Worm (Caenorhabditis elegans) whole organism, early embryonic: Measurements from ENCODE around the gene C25G4.8.
A peak's percentile ranks its signal among the peaks of the same experiment; 100 is the strongest.

Experiments
- B0310.2 ChIP-seq: sonication (generic microtip); optimal IDR thresholded peaks from 2 replicates; lab custom pipeline; 2016; ENCODE audit warnings: mild to moderate bottlenecking, missing genetic modification characterization, missing compliant biosample characterization
- F13C5.2 ChIP-seq: sonication (generic microtip); optimal IDR thresholded peaks from 2 replicates; lab custom pipeline; 2017; ENCODE audit warnings: mild to moderate bottlenecking, missing genetic modification characterization, inconsistent platforms, missing compliant biosample characterization
- aly-1 ChIP-seq: sonication (generic microtip); optimal IDR thresholded peaks from 2 replicates; lab custom pipeline; 2016; ENCODE audit warnings: missing genetic modification characterization, missing compliant biosample characterization
- ama-1 ChIP-seq: fragments of 150-350 bp; optimal IDR thresholded peaks from 2 replicates; lab custom pipeline; 2014
- ceh-13 ChIP-seq: fragments of 200-800 bp; sonication (Bioruptor generic); optimal IDR thresholded peaks from 2 replicates; lab custom pipeline; 2018; ENCODE audit warnings: mild to moderate bottlenecking, missing genetic modification characterization, missing compliant biosample characterization
- ceh-36 ChIP-seq: sonication (generic microtip); optimal IDR thresholded peaks from 2 replicates; lab custom pipeline; 2016; ENCODE audit warnings: missing genetic modification characterization, inconsistent platforms, missing compliant biosample characterization
- ets-7 ChIP-seq: sonication (generic microtip); optimal IDR thresholded peaks from 2 replicates; lab custom pipeline; 2016; ENCODE audit warnings: missing genotype, missing genetic modification characterization, missing compliant biosample characterization
- flt-1 ChIP-seq: fragments of 200-800 bp; sonication (Bioruptor generic); IDR thresholded peaks from 2 replicates; pipeline ENCODE4 v1.3.6; 2022; ENCODE audit warnings: missing genetic modification characterization, missing compliant biosample characterization
- hmbx-1 ChIP-seq: sonication (generic microtip); optimal IDR thresholded peaks from 2 replicates; lab custom pipeline; 2016; ENCODE audit warnings: mild to moderate bottlenecking, missing genetic modification characterization, missing compliant biosample characterization
- hmg-4 ChIP-seq: fragments of 200-800 bp; sonication (Bioruptor generic); optimal IDR thresholded peaks from 2 replicates; lab custom pipeline; 2018; ENCODE audit warnings: mild to moderate bottlenecking, missing genetic modification characterization, missing compliant biosample characterization
- hnd-1 ChIP-seq: sonication (generic microtip); optimal IDR thresholded peaks from 2 replicates; lab custom pipeline; 2016; ENCODE audit warnings: missing genetic modification characterization, missing compliant biosample characterization
- pes-1 ChIP-seq: fragments of 200-800 bp; sonication (Bioruptor generic); IDR thresholded peaks from 2 replicates; pipeline ENCODE4 v1.3.6; 2022; ENCODE audit warnings: missing genetic modification reagents, missing genetic modification characterization, missing compliant biosample characterization
- scrt-1 ChIP-seq: fragments of 200-800 bp; sonication (Bioruptor generic); IDR thresholded peaks from 2 replicates; pipeline ENCODE4 v1.3.6; 2022; ENCODE audit warnings: missing genetic modification characterization, missing compliant biosample characterization
- sea-1 ChIP-seq: fragments of 200-800 bp; sonication (Bioruptor generic); conservative IDR thresholded peaks from 2 replicates; pipeline ENCODE4 v1.3.6; 2022; ENCODE audit warnings: missing genetic modification characterization, missing compliant biosample characterization
- tbx-11 ChIP-seq: fragments of 200-800 bp; sonication (Bioruptor generic); IDR thresholded peaks from 2 replicates; pipeline ENCODE4 v1.3.6; 2022; ENCODE audit warnings: missing genetic modification characterization, missing compliant biosample characterization
- tbx-37 ChIP-seq: fragments of 200-800 bp; sonication (Bioruptor generic); conservative IDR thresholded peaks from 2 replicates; pipeline ENCODE4 v1.3.6; 2022; ENCODE audit warnings: missing genetic modification reagents, missing genetic modification characterization, missing compliant biosample characterization
- tra-4 ChIP-seq: sonication (generic microtip); optimal IDR thresholded peaks from 2 replicates; lab custom pipeline; 2017; ENCODE audit warnings: missing genetic modification characterization, missing compliant biosample characterization

The C25G4.8 gene

ce11 chrIV:12416629-12417404 lies 46.5 kb downstream of the C25G4.8 start:
- no peak for TF ChIP-seq ceh-13
- 0 out of 2 replicates have a peak, but pooled peaks have one; percentile 35 for TF ChIP-seq scrt-1
- peak; percentile 58; the same call in 1 of the 2 replicates for TF ChIP-seq pes-1 (GFP tag; lab: Robert Waterston, UW)
- peak; percentile 60; the same call in 1 of the 2 replicates for TF ChIP-seq sea-1 (GFP tag; lab: Robert Waterston, UW)
- peak; percentile 46; the same call in 1 of the 2 replicates for TF ChIP-seq flt-1 (GFP tag; lab: Robert Waterston, UW)
- 0 out of 2 replicates have a peak, but pooled peaks have one; percentile 45 for TF ChIP-seq tbx-11 (GFP tag; lab: Robert Waterston, UW)
- TF ChIP-seq hmg-4 (GFP tag; lab: Kevin White, UChicago), result peak; percentile 31
- TF ChIP-seq ceh-36 (tag; lab: Kevin White, UChicago), result peak; percentile 29
- TF ChIP-seq B0310.2 (tag; lab: Kevin White, UChicago), result no peak
- TF ChIP-seq tbx-37 (GFP tag; lab: Robert Waterston, UW), result peak; percentile 57
- TF ChIP-seq ama-1 (lab: Kevin White, UChicago), result no peak
- TF ChIP-seq F13C5.2, result no peak

- TF ChIP-seq flt-1 (GFP tag; lab: Robert Waterston, UW) (no peak), hmbx-1 (tag; lab: Kevin White, UChicago) (no peak), pes-1 (GFP tag; lab: Robert Waterston, UW) (no peak), ets-7 (tag; lab: Kevin White, UChicago) (no peak), F13C5.2 (no peak), hmg-4 (GFP tag; lab: Kevin White, UChicago) (no peak), hnd-1 (tag; lab: Kevin White, UChicago) (no peak), ama-1 (lab: Kevin White, UChicago) (no peak), ceh-36 (tag; lab: Kevin White, UChicago) (no peak), aly-1 (tag; lab: Kevin White, UChicago) (no peak), B0310.2 (tag; lab: Kevin White, UChicago) (no peak), tra-4 (tag; lab: Kevin White, UChicago) (no peak), sea-1 (GFP tag; lab: Robert Waterston, UW) (no peak), scrt-1 (no peak)
Observed at ce11 chrIV:12414601-12415000, 48.7 kb downstream of the C25G4.8 start.

DNA sequence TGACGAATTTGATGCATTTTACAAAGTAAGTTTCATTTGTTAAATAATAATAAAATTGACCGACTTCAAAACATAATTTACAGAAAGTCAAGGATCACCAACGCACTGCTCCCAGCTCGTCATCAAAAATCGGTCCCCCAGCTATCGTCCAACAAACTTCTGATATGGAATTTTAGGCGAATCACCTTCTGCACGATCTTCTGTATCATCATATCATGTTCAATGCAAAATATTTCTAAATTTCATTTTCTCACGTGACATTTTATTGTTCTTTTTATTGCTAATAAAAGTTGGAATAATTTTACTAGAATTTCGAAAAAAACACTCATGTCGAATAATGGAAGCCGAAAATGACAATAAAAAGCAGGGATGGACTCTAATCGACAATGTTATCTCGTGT lies 53.1 kb downstream of the C25G4.8 start, which contains the start of gene acl-13:
TSS of gene acl-13 (plus strand) at position 301 of the 400 bp plus-strand sequence.
- no peak for TF ChIP-seq pes-1 (GFP tag; lab: Robert Waterston, UW)
- TF ChIP-seq hmbx-1 (tag; lab: Kevin White, UChicago), result no peak
- no peak for TF ChIP-seq scrt-1
- no peak for TF ChIP-seq hmg-4 (GFP tag; lab: Kevin White, UChicago)
- no peak for TF ChIP-seq aly-1 (tag; lab: Kevin White, UChicago)
- no peak for TF ChIP-seq ama-1 (lab: Kevin White, UChicago)
- TF ChIP-seq hnd-1 (tag; lab: Kevin White, UChicago), result no peak
- TF ChIP-seq sea-1 (GFP tag; lab: Robert Waterston, UW), result no peak
- no peak for TF ChIP-seq ets-7 (tag; lab: Kevin White, UChicago)
